Fruit fly (Drosophila melanogaster) whole organism, embryonic: ENCODE data around the gene unk.

ENCODE experiments used
- Atf3 ChIP-seq: fragments of 200-800 bp; sonication (Bioruptor generic); optimal IDR thresholded peaks from 3 replicates; lab custom pipeline; 2016; ENCODE audit warnings: missing biosample characterization, missing genetic modification characterization
- Awh ChIP-seq: fragments of 200-800 bp; sonication (Bioruptor generic); IDR thresholded peaks from 2 replicates; pipeline ENCODE4, ENCODE4 v1.3.6; 2022; ENCODE audit warnings: missing biosample characterization, missing genetic modification characterization
- CG10366 ChIP-seq: fragments of 200-800 bp; sonication (Bioruptor generic); IDR thresholded peaks from 2 replicates; pipeline ENCODE4 v1.3.6; 2022; ENCODE audit warnings: missing biosample characterization, missing genetic modification characterization
- CG10979 ChIP-seq: fragments of 200-800 bp; sonication (Bioruptor generic); optimal IDR thresholded peaks from 2 replicates; lab custom pipeline; 2018; ENCODE audit warnings: missing biosample characterization, mild to moderate bottlenecking, missing genetic modification characterization, moderate library complexity
- CG11456 ChIP-seq: fragments of 200-800 bp; sonication (Bioruptor generic); IDR thresholded peaks from 3 replicates; pipeline ENCODE4 v1.3.6; 2022; ENCODE audit warnings: missing biosample characterization, missing genetic modification characterization
- CG12942 ChIP-seq: fragments of 200-800 bp; sonication (Bioruptor generic); optimal IDR thresholded peaks from 3 replicates; lab custom pipeline; 2016; ENCODE audit warnings: missing biosample characterization, missing genetic modification characterization
- CG14860 ChIP-seq: fragments of 200-800 bp; sonication (Bioruptor generic); IDR thresholded peaks from 3 replicates; pipeline ENCODE4 v1.3.6; 2022; ENCODE audit warnings: missing biosample characterization, missing genetic modification characterization; ENCODE audit not compliant: partially characterized antibody
- CG15269 ChIP-seq: fragments of 200-800 bp; sonication (Bioruptor generic); optimal IDR thresholded peaks from 2 replicates; lab custom pipeline; 2018; ENCODE audit warnings: missing biosample characterization, mild to moderate bottlenecking, missing genetic modification characterization, moderate library complexity
- CG15514 ChIP-seq: fragments of 200-800 bp; sonication (Bioruptor generic); optimal IDR thresholded peaks from 3 replicates; lab custom pipeline; 2017; ENCODE audit warnings: missing biosample characterization, missing genetic modification characterization, mild to moderate bottlenecking, moderate library complexity, missing genetic modification reagents
- CG1603 ChIP-seq: fragments of 200-800 bp; sonication (Bioruptor generic); optimal IDR thresholded peaks from 2 replicates; lab custom pipeline; 2019; ENCODE audit warnings: missing biosample characterization, mild to moderate bottlenecking, missing genetic modification characterization, moderate library complexity
- CG17359 ChIP-seq: fragments of 200-800 bp; sonication (Bioruptor generic); optimal IDR thresholded peaks from 3 replicates; lab custom pipeline; 2018; ENCODE audit warnings: missing biosample characterization, mild to moderate bottlenecking, missing genetic modification characterization, moderate library complexity
- CG6765 ChIP-seq: fragments of 200-800 bp; sonication (Bioruptor generic); optimal IDR thresholded peaks from 3 replicates; lab custom pipeline; 2017; ENCODE audit warnings: missing biosample characterization, mild to moderate bottlenecking, missing genetic modification characterization
- CG6813 ChIP-seq: fragments of 200-800 bp; sonication (Bioruptor generic); optimal IDR thresholded peaks from 2 replicates; lab custom pipeline; 2017; ENCODE audit warnings: missing biosample characterization, missing genetic modification characterization, mild to moderate bottlenecking, moderate library complexity, missing genetic modification reagents
- CG6854 ChIP-seq: fragments of 200-800 bp; sonication (Bioruptor generic); optimal IDR thresholded peaks from 3 replicates; lab custom pipeline; 2017; ENCODE audit warnings: missing biosample characterization, mild to moderate bottlenecking, missing genetic modification characterization
- CG7839 ChIP-seq: fragments of 200-800 bp; sonication (Bioruptor generic); optimal IDR thresholded peaks from 3 replicates; lab custom pipeline; 2018; ENCODE audit warnings: missing biosample characterization, mild to moderate bottlenecking, missing genetic modification characterization, moderate library complexity
- CG8281 ChIP-seq: fragments of 200-800 bp; sonication (Bioruptor generic); optimal IDR thresholded peaks from 2 replicates; lab custom pipeline; 2018; ENCODE audit warnings: missing biosample characterization, mild to moderate bottlenecking, missing genetic modification characterization, moderate library complexity
- CG8924 ChIP-seq: fragments of 200-800 bp; optimal IDR thresholded peaks from 3 replicates; lab custom pipeline; 2019; ENCODE audit warnings: missing biosample characterization, mild to moderate bottlenecking, missing genetic modification characterization, moderate library complexity
- D ChIP-seq, 2 experiments: fragments of 200-800 bp in 1 of 2; fragments of >200 bp in 1 of 2; sonication (Bioruptor generic) in 1 of 2; optimal IDR thresholded peaks; 2 replicates in 1 of 2; 3 replicates in 1 of 2; lab custom pipeline; 2017; ENCODE audit warnings: mild to moderate bottlenecking in 1 of 2, missing biosample characterization in 1 of 2, missing genetic modification characterization in 1 of 2, missing genetic modification reagents in 1 of 2
- Dfd ChIP-seq, 2 experiments: fragments of >200 bp; optimal IDR thresholded peaks; 2 replicates each; lab custom pipeline; 2017; ENCODE audit warnings: missing biosample characterization in 2 of 2, missing genetic modification characterization in 2 of 2
- Doc3 ChIP-seq: fragments of 200-800 bp; sonication (Bioruptor generic); IDR thresholded peaks from 3 replicates; pipeline ENCODE4 v1.3.6; 2022; ENCODE audit warnings: missing biosample characterization, missing genetic modification characterization; ENCODE audit not compliant: partially characterized antibody
- ERR ChIP-seq: fragments of 200-800 bp; sonication (Bioruptor generic); optimal IDR thresholded peaks from 2 replicates; lab custom pipeline; 2016; ENCODE audit warnings: missing biosample characterization, missing genetic modification characterization
- HLH54F ChIP-seq: fragments of 200-800 bp; sonication (Bioruptor generic); optimal IDR thresholded peaks from 3 replicates; lab custom pipeline; 2016; ENCODE audit warnings: missing biosample characterization, missing genetic modification characterization
- HmgD ChIP-seq: fragments of 200-800 bp; sonication (Bioruptor generic); optimal IDR thresholded peaks from 3 replicates; lab custom pipeline; 2016; ENCODE audit warnings: missing biosample characterization, missing genetic modification characterization
- Hr3 ChIP-seq: fragments of 200-800 bp; sonication (Bioruptor generic); optimal IDR thresholded peaks from 3 replicates; lab custom pipeline; 2016; ENCODE audit warnings: missing biosample characterization, missing genetic modification characterization
- Hr78 ChIP-seq, 2 experiments: fragments of 200-800 bp in 1 of 2; fragments of >200 bp in 1 of 2; sonication (Bioruptor generic) in 1 of 2; optimal IDR thresholded peaks; 2 replicates each; lab custom pipeline; 2017 to 2019; ENCODE audit warnings: missing biosample characterization in 2 of 2, missing genetic modification characterization in 2 of 2, mild to moderate bottlenecking in 1 of 2, moderate library complexity in 1 of 2
- MBD-R2 ChIP-seq: fragments of 200-800 bp; sonication (Bioruptor generic); IDR thresholded peaks from 2 replicates; pipeline ENCODE4 v1.3.6; 2022; ENCODE audit warnings: missing biosample characterization, missing genetic modification characterization
- Meics ChIP-seq: fragments of 200-800 bp; sonication (Bioruptor generic); optimal IDR thresholded peaks from 2 replicates; lab custom pipeline; 2017; ENCODE audit warnings: missing biosample characterization, mild to moderate bottlenecking, missing genetic modification characterization
- Mrtf ChIP-seq: fragments of 200-800 bp; sonication (Bioruptor generic); IDR thresholded peaks from 3 replicates; pipeline ENCODE4 v1.3.6; 2022; ENCODE audit warnings: missing biosample characterization, missing genetic modification characterization
- NK7.1 ChIP-seq: fragments of 200-800 bp; sonication (Bioruptor generic); optimal IDR thresholded peaks from 3 replicates; lab custom pipeline; 2016; ENCODE audit warnings: missing biosample characterization, missing genetic modification characterization
- Side ChIP-seq: fragments of 200-800 bp; sonication (Bioruptor generic); optimal IDR thresholded peaks from 2 replicates; lab custom pipeline; 2016; ENCODE audit warnings: missing biosample characterization, missing genetic modification characterization
- Taf1 ChIP-seq: fragments of 200-800 bp; sonication (Bioruptor generic); IDR thresholded peaks from 2 replicates; pipeline ENCODE4 v1.3.6; 2022; ENCODE audit warnings: missing biosample characterization, missing genetic modification characterization
- cas ChIP-seq: fragments of 200-800 bp; sonication (Bioruptor generic); IDR thresholded peaks from 2 replicates; pipeline ENCODE4 v1.3.6; 2022; ENCODE audit warnings: missing biosample characterization, missing genetic modification characterization
- crc ChIP-seq: fragments of 200-800 bp; sonication (Bioruptor generic); optimal IDR thresholded peaks from 2 replicates; lab custom pipeline; 2016; ENCODE audit warnings: missing biosample characterization, missing genetic modification characterization
- crol ChIP-seq: fragments of 200-800 bp; sonication (Bioruptor generic); IDR thresholded peaks from 2 replicates; pipeline ENCODE4 v1.3.6; 2022; ENCODE audit warnings: missing biosample characterization, missing genetic modification characterization
- danr ChIP-seq: fragments of 200-800 bp; sonication (Bioruptor generic); IDR thresholded peaks from 2 replicates; pipeline ENCODE4 v1.3.6; 2022; ENCODE audit warnings: missing biosample characterization, missing genetic modification characterization
- dm ChIP-seq: fragments of 200-800 bp; sonication (Bioruptor generic); optimal IDR thresholded peaks from 3 replicates; lab custom pipeline; 2016; ENCODE audit warnings: missing biosample characterization, missing genetic modification characterization
- dpn ChIP-seq, 2 experiments: fragments of 200-800 bp; sonication (Bioruptor generic); optimal IDR thresholded peaks; 3 replicates each; lab custom pipeline; 2016; ENCODE audit warnings: missing biosample characterization in 2 of 2, missing genetic modification characterization in 2 of 2
- ftz-f1 ChIP-seq: fragments of 200-800 bp; sonication (Bioruptor generic); optimal IDR thresholded peaks from 2 replicates; lab custom pipeline; 2016; ENCODE audit warnings: missing biosample characterization, missing genetic modification characterization
- gfzf ChIP-seq: fragments of 200-800 bp; sonication (Bioruptor generic); optimal IDR thresholded peaks from 2 replicates; lab custom pipeline; 2016; ENCODE audit warnings: missing biosample characterization, mild to moderate bottlenecking, missing genetic modification characterization, moderate library complexity
- mam ChIP-seq: fragments of 200-800 bp; sonication (Bioruptor generic); optimal IDR thresholded peaks from 3 replicates; lab custom pipeline; 2016; ENCODE audit warnings: missing biosample characterization, missing genetic modification characterization
- mirr ChIP-seq: fragments of 200-800 bp; sonication (Bioruptor generic); optimal IDR thresholded peaks from 3 replicates; lab custom pipeline; 2018; ENCODE audit warnings: missing biosample characterization, mild to moderate bottlenecking, missing genetic modification characterization
- pros ChIP-seq: fragments of 200-800 bp; sonication (Bioruptor generic); optimal IDR thresholded peaks from 3 replicates; lab custom pipeline; 2019; ENCODE audit warnings: missing biosample characterization, mild to moderate bottlenecking, missing genetic modification characterization, moderate library complexity
- pzg ChIP-seq: fragments of 200-800 bp; sonication (Bioruptor generic); optimal IDR thresholded peaks from 3 replicates; lab custom pipeline; 2018; ENCODE audit warnings: missing biosample characterization, mild to moderate bottlenecking, missing genetic modification characterization, moderate library complexity
- slp2 ChIP-seq: fragments of 200-800 bp; sonication (Bioruptor generic); optimal IDR thresholded peaks from 2 replicates; lab custom pipeline; 2016; ENCODE audit warnings: missing biosample characterization, missing genetic modification characterization
- tap ChIP-seq: fragments of 200-800 bp; optimal IDR thresholded peaks from 3 replicates; lab custom pipeline; 2019; ENCODE audit warnings: missing biosample characterization, mild to moderate bottlenecking, missing genetic modification characterization, moderate library complexity
- tin ChIP-seq: fragments of 200-800 bp; sonication (Bioruptor generic); optimal IDR thresholded peaks from 3 replicates; lab custom pipeline; 2016; ENCODE audit warnings: missing biosample characterization, missing genetic modification characterization
- tll ChIP-seq, 2 experiments: fragments of 200-800 bp in 1 of 2; fragments of >200 bp in 1 of 2; sonication (Bioruptor generic) in 1 of 2; optimal IDR thresholded peaks; 2 replicates each; lab custom pipeline; 2017 to 2019; ENCODE audit warnings: missing biosample characterization in 2 of 2, missing genetic modification characterization in 2 of 2, mild to moderate bottlenecking in 1 of 2, moderate library complexity in 1 of 2
- twi ChIP-seq: fragments of 200-800 bp; optimal IDR thresholded peaks from 2 replicates; lab custom pipeline; 2019; ENCODE audit warnings: missing biosample characterization, mild to moderate bottlenecking, missing genetic modification characterization, moderate library complexity
- zf30C ChIP-seq: fragments of 200-800 bp; sonication (Bioruptor generic); optimal IDR thresholded peaks from 3 replicates; lab custom pipeline; 2018; ENCODE audit warnings: missing biosample characterization, mild to moderate bottlenecking, missing genetic modification characterization

The unk gene

DNA sequence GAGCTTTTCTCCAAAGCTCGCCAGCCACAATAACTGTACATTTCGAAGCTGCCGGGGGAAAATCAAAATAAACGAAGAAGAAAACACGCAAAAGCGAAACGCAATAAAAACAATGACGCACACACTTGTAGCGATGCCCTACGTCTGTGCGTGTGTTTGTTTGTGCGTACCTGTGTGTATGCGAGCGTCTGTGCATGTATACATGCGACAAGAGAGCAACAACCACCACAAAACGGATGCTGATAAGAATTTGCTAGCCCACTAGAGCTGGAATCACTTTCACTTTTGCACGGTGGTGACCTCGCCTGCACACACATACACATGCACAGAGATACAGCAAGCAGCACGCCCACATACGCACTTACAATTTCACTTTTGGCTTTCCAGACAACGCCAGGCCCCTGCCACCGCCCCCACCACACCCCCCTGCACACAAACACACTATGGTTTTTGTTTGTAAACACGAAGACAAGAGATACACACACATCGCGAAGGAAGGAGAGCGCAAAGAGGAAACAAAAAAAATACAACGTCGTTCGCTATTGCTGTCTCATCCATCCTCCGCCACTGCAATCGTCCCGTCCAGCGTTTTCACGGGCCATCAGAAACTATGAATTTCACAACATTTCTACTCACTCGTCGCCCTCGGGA lies 672 bp downstream of the unk start (continued):
- peak; percentile 99 for TF ChIP-seq crol (GFP tag; lab: Robert Waterston, UW)
- TF ChIP-seq Taf1: no peak
- no peak for TF ChIP-seq Doc3 (GFP tag; lab: Robert Waterston, UW)
- TF ChIP-seq HmgD (GFP tag; lab: Kevin White, UChicago): no peak
- TF ChIP-seq CG17359 (tag; lab: Kevin White, UChicago): no peak
- no peak for TF ChIP-seq dpn (GFP tag; optimal IDR thresholded peaks at IDR 0.05; lab: Kevin White, UChicago)
- no peak for TF ChIP-seq CG6813 (GFP tag; lab: Kevin White, UChicago)
- TF ChIP-seq CG10366: no peak
- TF ChIP-seq Awh (GFP tag; lab: Robert Waterston, UW): 0 out of 2 replicates have a peak, but pooled peaks have one; percentile 8
- no peak for TF ChIP-seq Hr3 (GFP tag; lab: Kevin White, UChicago)
- peak; percentile 36 for TF ChIP-seq CG8924 (tag; lab: Kevin White, UChicago)
- peak in 1 of 2 experiments; percentile 96 for TF ChIP-seq Hr78 (GFP tag; optimal IDR thresholded peaks at IDR 0.05; lab: Kevin White, UChicago)
- TF ChIP-seq tap (tag; lab: Kevin White, UChicago): peak; percentile 2
- peak; percentile 14 for TF ChIP-seq CG7839
- TF ChIP-seq tll (GFP tag; optimal IDR thresholded peaks at IDR 0.05; lab: Kevin White, UChicago): peak in 1 of 2 experiments; percentile 71
- peak; percentile 14 for TF ChIP-seq CG1603 (tag; lab: Kevin White, UChicago)
- no peak for TF ChIP-seq crc (GFP tag; lab: Kevin White, UChicago)
- TF ChIP-seq CG6854 (GFP tag; lab: Kevin White, UChicago): peak; percentile 51
- no peak for TF ChIP-seq slp2 (GFP tag; lab: Kevin White, UChicago)
- TF ChIP-seq CG11456 (GFP tag; lab: Robert Waterston, UW): no peak
- no peak for TF ChIP-seq danr (GFP tag; lab: Robert Waterston, UW)
- no peak for TF ChIP-seq Side (GFP tag; lab: Kevin White, UChicago)
- no peak for TF ChIP-seq mam (GFP tag; lab: Kevin White, UChicago)
- no peak for TF ChIP-seq tin (GFP tag; lab: Kevin White, UChicago)
- TF ChIP-seq ERR (GFP tag; lab: Kevin White, UChicago): no peak
- peak; percentile 25 for TF ChIP-seq CG10979 (tag; lab: Kevin White, UChicago)
- TF ChIP-seq mirr (GFP tag; lab: Kevin White, UChicago): peak; percentile 69
- no peak for TF ChIP-seq Mrtf (GFP tag; lab: Robert Waterston, UW)
- TF ChIP-seq pros (GFP tag; lab: Kevin White, UChicago): peak; percentile 63
- TF ChIP-seq CG15514 (GFP tag; lab: Kevin White, UChicago): peak; percentile 14
- 0 out of 2 replicates have a peak, but pooled peaks have one; percentile 12 for TF ChIP-seq MBD-R2
- no peak for TF ChIP-seq CG8281 (tag; lab: Kevin White, UChicago)
- TF ChIP-seq gfzf (GFP tag; lab: Kevin White, UChicago): no peak
- peak; percentile 9 for TF ChIP-seq Meics (GFP tag; lab: Kevin White, UChicago)
- TF ChIP-seq cas (GFP tag; lab: Robert Waterston, UW): no peak
- no peak for TF ChIP-seq D (optimal IDR thresholded peaks at IDR 0.05; lab: Kevin White, UChicago)
- no peak for TF ChIP-seq D (GFP tag; optimal IDR thresholded peaks at IDR 0.05; lab: Kevin White, UChicago)
- no peak for TF ChIP-seq dm (GFP tag; lab: Kevin White, UChicago)
- peak; percentile 5 for TF ChIP-seq Atf3
- no peak for TF ChIP-seq HLH54F (GFP tag; lab: Kevin White, UChicago)
- no peak for TF ChIP-seq zf30C
- peak; percentile 42 for TF ChIP-seq ftz-f1 (GFP tag; lab: Kevin White, UChicago)
- TF ChIP-seq CG12942 (GFP tag; lab: Kevin White, UChicago): no peak
- TF ChIP-seq CG6765 (GFP tag; lab: Kevin White, UChicago): no peak
- no peak for TF ChIP-seq NK7.1 (GFP tag; lab: Kevin White, UChicago)
- TF ChIP-seq Dfd (GFP tag; optimal IDR thresholded peaks at IDR 0.05; lab: Kevin White, UChicago): no peak
- peak; percentile 45 for TF ChIP-seq twi (tag; lab: Kevin White, UChicago)
- no peak for TF ChIP-seq CG15269 (tag; lab: Kevin White, UChicago)
- TF ChIP-seq pzg (GFP tag; lab: Kevin White, UChicago): peak; percentile 11
- TF ChIP-seq CG14860 (GFP tag; lab: Robert Waterston, UW): no peak
